Worm (Caenorhabditis elegans) whole organism, midembryonic: Measurements from ENCODE around the gene hpo-31.

Experiments
- T22C8.4 ChIP-seq: fragments of 200-800 bp; sonication (Bioruptor generic); IDR thresholded peaks from 2 replicates; pipeline ENCODE4 v1.3.6; 2022; ENCODE audit warnings: missing genetic modification characterization, missing compliant biosample characterization
- cog-1 ChIP-seq: sonication (generic microtip); optimal IDR thresholded peaks from 2 replicates; lab custom pipeline; 2016; ENCODE audit warnings: missing genetic modification characterization, missing compliant biosample characterization
- flt-1 ChIP-seq: fragments of 200-800 bp; sonication (Bioruptor generic); IDR thresholded peaks from 2 replicates; pipeline ENCODE4 v1.3.6; 2022; ENCODE audit warnings: missing genetic modification characterization, missing compliant biosample characterization
- klf-2 ChIP-seq: fragments of 200-800 bp; sonication (Bioruptor generic); conservative IDR thresholded peaks from 2 replicates; pipeline ENCODE4 v1.3.6; 2022; ENCODE audit warnings: missing genetic modification reagents, missing genetic modification characterization, missing compliant biosample characterization
- med-1 ChIP-seq: sonication (generic microtip); optimal IDR thresholded peaks from 2 replicates; lab custom pipeline; 2017; ENCODE audit warnings: missing genetic modification characterization, mild to moderate bottlenecking, missing compliant biosample characterization, antibody characterized with exemption, missing genetic modification reagents; ENCODE audit not compliant: insufficient read depth
- ref-1 ChIP-seq: fragments of 200-800 bp; sonication (Bioruptor generic); conservative IDR thresholded peaks from 2 replicates; pipeline ENCODE4 v1.3.6; 2022; ENCODE audit warnings: missing genetic modification reagents, missing genetic modification characterization, missing compliant biosample characterization
- tab-1 ChIP-seq: fragments of 200-800 bp; sonication (Bioruptor generic); IDR thresholded peaks from 2 replicates; pipeline ENCODE4 v1.3.6; 2022; ENCODE audit warnings: missing genetic modification characterization, missing compliant biosample characterization
- ztf-23 ChIP-seq: fragments of 200-800 bp; sonication (Bioruptor generic); IDR thresholded peaks from 2 replicates; pipeline ENCODE4 v1.3.6; 2022; ENCODE audit warnings: missing genetic modification reagents, missing genetic modification characterization, missing compliant biosample characterization
- ztf-29 ChIP-seq: fragments of 200-800 bp; sonication (Bioruptor generic); IDR thresholded peaks from 2 replicates; pipeline ENCODE4 v1.3.6; 2022; ENCODE audit warnings: missing genetic modification reagents, missing genetic modification characterization, missing compliant biosample characterization

hpo-31 gene

ce11 chrV:13822752-13823151 is at the start of gene hpo-31:
hpo-31 (plus strand) TSS chrV:13823052.
- TF ChIP-seq med-1 (no peak), ref-1 (GFP tag; lab: Robert Waterston, UW) (no peak), flt-1 (no peak)

- no peak for TF ChIP-seq klf-2 (GFP tag; lab: Robert Waterston, UW)
- TF ChIP-seq tab-1 = no peak
- no peak for TF ChIP-seq ztf-23 (GFP tag; lab: Robert Waterston, UW)
- no peak for TF ChIP-seq T22C8.4 (GFP tag; lab: Robert Waterston, UW)
- no peak for TF ChIP-seq flt-1
- no peak for TF ChIP-seq ztf-29 (GFP tag; lab: Robert Waterston, UW)
- no peak for TF ChIP-seq med-1
- TF ChIP-seq ref-1 (GFP tag; lab: Robert Waterston, UW) = no peak
Measured at ce11 chrV:13775529-13775928, 47.3 kb upstream of the hpo-31 start, which contains the start of gene F53C11.1. F53C11.1 (plus strand) TSS chrV:13775796.

- no peak for TF ChIP-seq ztf-23 (GFP tag; lab: Robert Waterston, UW)
- no peak for TF ChIP-seq med-1
- no peak for TF ChIP-seq tab-1
- TF ChIP-seq cog-1 (tag; lab: Kevin White, UChicago) = no peak
- TF ChIP-seq flt-1 = no peak
- no peak for TF ChIP-seq T22C8.4 (GFP tag; lab: Robert Waterston, UW)
- no peak for TF ChIP-seq ztf-29 (GFP tag; lab: Robert Waterston, UW)
- TF ChIP-seq ref-1 (GFP tag; lab: Robert Waterston, UW) = no peak
- TF ChIP-seq klf-2 (GFP tag; lab: Robert Waterston, UW) = no peak
Measured at ce11 chrV:13777857-13778256, 45.0 kb upstream of the hpo-31 start, which contains the start of gene F53C11.9. F53C11.9 (plus strand) TSS chrV:13778015.

- TF ChIP-seq ref-1 (GFP tag; lab: Robert Waterston, UW) = no peak
- no peak for TF ChIP-seq T22C8.4 (GFP tag; lab: Robert Waterston, UW)
- TF ChIP-seq cog-1 (tag; lab: Kevin White, UChicago) = no peak
Measured at ce11 chrV:13780902-13781301, 42.0 kb upstream of the hpo-31 start.

- TF ChIP-seq med-1 (no peak), flt-1 (no peak), klf-2 (GFP tag; lab: Robert Waterston, UW) (no peak), T22C8.4 (GFP tag; lab: Robert Waterston, UW) (no peak), tab-1 (no peak)
Measured at ce11 chrV:13782190-13782589, 40.7 kb upstream of the hpo-31 start, which contains the start of gene decr-1.1. decr-1.1 (plus strand) TSS chrV:13782399.

ce11 chrV:13785767-13786166 is 37.1 kb upstream of the hpo-31 start:
- TF ChIP-seq cog-1 (tag; lab: Kevin White, UChicago) (no peak), T22C8.4 (GFP tag; lab: Robert Waterston, UW) (no peak), ref-1 (GFP tag; lab: Robert Waterston, UW) (no peak), med-1 (no peak), ztf-29 (GFP tag; lab: Robert Waterston, UW) (no peak), klf-2 (GFP tag; lab: Robert Waterston, UW) (no peak), ztf-23 (GFP tag; lab: Robert Waterston, UW) (no peak), flt-1 (no peak), tab-1 (no peak)

- no peak for TF ChIP-seq T22C8.4 (GFP tag; lab: Robert Waterston, UW)
- TF ChIP-seq klf-2 (GFP tag; lab: Robert Waterston, UW) = no peak
- no peak for TF ChIP-seq flt-1
- no peak for TF ChIP-seq cog-1 (tag; lab: Kevin White, UChicago)
- no peak for TF ChIP-seq ref-1 (GFP tag; lab: Robert Waterston, UW)
- no peak for TF ChIP-seq med-1
- no peak for TF ChIP-seq tab-1
- no peak for TF ChIP-seq ztf-23 (GFP tag; lab: Robert Waterston, UW)
- TF ChIP-seq ztf-29 (GFP tag; lab: Robert Waterston, UW) = no peak
Measured at ce11 chrV:13787225-13787898, 35.5 kb upstream of the hpo-31 start, which contains the start of the genes F53C11.4 and F53C11.5. F53C11.4 (minus strand) TSS chrV:13787352. F53C11.5 (plus strand) TSS chrV:13787549.

ce11 chrV:13787948-13788681 is 34.7 kb upstream of the hpo-31 start:
- TF ChIP-seq ztf-23 (GFP tag; lab: Robert Waterston, UW) = no peak

ce11 chrV:13789362-13789761 is 33.5 kb upstream of the hpo-31 start:
- no peak for TF ChIP-seq klf-2 (GFP tag; lab: Robert Waterston, UW)
- no peak for TF ChIP-seq tab-1
- no peak for TF ChIP-seq ref-1 (GFP tag; lab: Robert Waterston, UW)
- peak; percentile 73 for TF ChIP-seq flt-1
- TF ChIP-seq ztf-23 (GFP tag; lab: Robert Waterston, UW) = 0 out of 2 replicates have a peak, but pooled peaks have one; percentile 26
- peak; percentile 82 for TF ChIP-seq cog-1 (tag; lab: Kevin White, UChicago)
- no peak for TF ChIP-seq med-1
- TF ChIP-seq T22C8.4 (GFP tag; lab: Robert Waterston, UW) = peak; percentile 55; the same call in 1 of the 2 replicates
- no peak; the same call in 1 of the 2 replicates for TF ChIP-seq ztf-29 (GFP tag; lab: Robert Waterston, UW)

- no peak for TF ChIP-seq ref-1 (GFP tag; lab: Robert Waterston, UW)
- TF ChIP-seq T22C8.4 (GFP tag; lab: Robert Waterston, UW) = no peak
- no peak for TF ChIP-seq cog-1 (tag; lab: Kevin White, UChicago)
- no peak for TF ChIP-seq tab-1
- TF ChIP-seq flt-1 = no peak
- no peak for TF ChIP-seq med-1
- no peak for TF ChIP-seq klf-2 (GFP tag; lab: Robert Waterston, UW)
- TF ChIP-seq ztf-23 (GFP tag; lab: Robert Waterston, UW) = no peak
- no peak for TF ChIP-seq ztf-29 (GFP tag; lab: Robert Waterston, UW)
Measured at ce11 chrV:13790117-13790516, 32.7 kb upstream of the hpo-31 start.
